Worm (Caenorhabditis elegans): ENCODE results near the gene gldi-11.
A peak's percentile ranks its signal among the peaks of the same experiment; 100 is the strongest.

The gldi-11 gene

ce11 chrII:4925198-4925764 is 20.3 kb downstream of the gldi-11 start, which contains the start of gene aagr-2 (continued):
- TF ChIP-seq zfp-2 (tag; optimal IDR thresholded peaks at IDR 0.05) (no peak), nhr-237 (tag; optimal IDR thresholded peaks at IDR 0.05) (no peak), ceh-82 (tag; optimal IDR thresholded peaks at IDR 0.05) (no peak), ctbp-1 (GFP tag; IDR thresholded peaks at IDR 0.05) (no peak), nhr-11 (tag; optimal IDR thresholded peaks at IDR 0.05) (no peak), mxl-2 (GFP tag; conservative IDR thresholded peaks at IDR 0.05) (0 out of 2 replicates have a peak, but pooled peaks have one; percentile 27), ceh-44 (GFP tag; IDR thresholded peaks at IDR 0.05) (no peak), arid-1 (GFP tag; conservative IDR thresholded peaks at IDR 0.05) (no peak), aha-1 (tag) (no peak), nhr-48 (tag; optimal IDR thresholded peaks at IDR 0.05) (peak; percentile 85), lsy-2 (tag; optimal IDR thresholded peaks at IDR 0.05) (peak in 1 of 2 experiments; percentile 25), mep-1 (tag; optimal IDR thresholded peaks at IDR 0.05) (peak; percentile 62), Y5F2A.4 (GFP tag; optimal IDR thresholded peaks at IDR 0.05) (no peak), nhr-76 (tag; optimal IDR thresholded peaks at IDR 0.05) (no peak), pha-4 (GFP tag; IDR thresholded peaks at IDR 0.05) (no peak; the same call in 1 of the 2 replicates), pha-4 (tag; optimal IDR thresholded peaks at IDR 0.05) (no peak), rbr-2 (tag; optimal IDR thresholded peaks at IDR 0.05) (no peak), php-3 (GFP tag; IDR thresholded peaks at IDR 0.05) (peak; percentile 60), F49E8.2 (tag; optimal IDR thresholded peaks at IDR 0.05; ENCODE audit: borderline replicate concordance) (no peak), ZK337.2 (GFP tag; IDR thresholded peaks at IDR 0.05) (no peak), R02D3.7 (tag; optimal IDR thresholded peaks at IDR 0.05) (no peak), nhr-28 (tag; optimal IDR thresholded peaks at IDR 0.05) (peak; percentile 99), nhr-25 (tag; optimal IDR thresholded peaks at IDR 0.05; ENCODE audit: borderline replicate concordance, insufficient read depth) (no peak), daf-16 (GFP tag; optimal IDR thresholded peaks at IDR 0.05) (peak in 1 of 2 experiments; percentile 2), daf-16 (tag; optimal IDR thresholded peaks at IDR 0.05) (peak; percentile 94), dve-1 (tag; optimal IDR thresholded peaks at IDR 0.05; ENCODE audit: insufficient read depth) (peak; percentile 85), lin-1 (GFP tag; IDR thresholded peaks at IDR 0.05) (peak; percentile 54), T26A8.4 (GFP tag; IDR thresholded peaks at IDR 0.05) (no peak), spr-1 (tag; optimal IDR thresholded peaks at IDR 0.05) (no peak), saeg-2 (GFP tag; IDR thresholded peaks at IDR 0.05) (peak; percentile 60; the same call in 1 of the 2 replicates), fos-1 (tag; optimal IDR thresholded peaks at IDR 0.05) (no peak), cey-2 (tag; optimal IDR thresholded peaks at IDR 0.05; ENCODE audit: borderline replicate concordance, insufficient read depth) (no peak), snpc-1.2 (GFP tag; IDR thresholded peaks at IDR 0.05) (no peak), lim-7 (GFP tag; IDR thresholded peaks at IDR 0.05) (no peak), nhr-41 (GFP tag; IDR thresholded peaks at IDR 0.05) (peak; percentile 77; the same call in 1 of the 2 replicates), daf-12 (tag; optimal IDR thresholded peaks at IDR 0.05) (no peak), sdz-12 (GFP tag; optimal IDR thresholded peaks at IDR 0.05) (no peak), mxl-3 (GFP tag; optimal IDR thresholded peaks at IDR 0.05) (peak; percentile 75), ces-1 (GFP tag; optimal IDR thresholded peaks at IDR 0.05) (no peak), gei-8 (GFP tag; optimal IDR thresholded peaks at IDR 0.05) (no peak), nhr-10 (tag; optimal IDR thresholded peaks at IDR 0.05) (no peak), hlh-11 (tag; optimal IDR thresholded peaks at IDR 0.05) (peak; percentile 92), unc-130 (GFP tag; optimal IDR thresholded peaks at IDR 0.05) (no peak)
